Fruit fly (Drosophila melanogaster): Measurements from ENCODE around the gene CG18764.

The CG18764 gene

dm6 chr3R:11669017-11669953, 42.6 kb downstream of the CG18764 start:
- TF ChIP-seq scrt (GFP tag; optimal IDR thresholded peaks at IDR 0.05), result no peak
- 0 out of 2 replicates have a peak, but pooled peaks have one; percentile 15 for TF ChIP-seq CG13287 (GFP tag; IDR thresholded peaks at IDR 0.05; ENCODE audit: partially characterized antibody)
- TF ChIP-seq Jarid2 (GFP tag; optimal IDR thresholded peaks at IDR 0.05), result peak; percentile 55
- peak; percentile 13 for TF ChIP-seq Fer1 (GFP tag; optimal IDR thresholded peaks at IDR 0.05)
- TF ChIP-seq CG10543 (GFP tag; optimal IDR thresholded peaks at IDR 0.05), result peak; percentile 23
- TF ChIP-seq al (GFP tag; IDR thresholded peaks at IDR 0.05), result no peak
- TF ChIP-seq cwo (GFP tag; optimal IDR thresholded peaks at IDR 0.05), result peak; percentile 6
- TF ChIP-seq CG11504 (tag; optimal IDR thresholded peaks at IDR 0.05), result peak; percentile 99
- no peak for TF ChIP-seq fru (optimal IDR thresholded peaks at IDR 0.05)
- TF ChIP-seq zen (tag; optimal IDR thresholded peaks at IDR 0.05), result no peak
- TF ChIP-seq CG13296 (GFP tag; optimal IDR thresholded peaks at IDR 0.05), result peak; percentile 0
- no peak for TF ChIP-seq emc (GFP tag; optimal IDR thresholded peaks at IDR 0.05)
- no peak for TF ChIP-seq seq (GFP tag; IDR thresholded peaks at IDR 0.05)
- no peak for TF ChIP-seq fd64A (GFP tag; optimal IDR thresholded peaks at IDR 0.05)
- TF ChIP-seq CG12104 (GFP tag; optimal IDR thresholded peaks at IDR 0.05), result no peak
- no peak for TF ChIP-seq CG1792 (GFP tag; optimal IDR thresholded peaks at IDR 0.05)
- no peak for TF ChIP-seq repo (GFP tag; optimal IDR thresholded peaks at IDR 0.05)
- TF ChIP-seq exex (tag; optimal IDR thresholded peaks at IDR 0.05), result peak; percentile 6
- no peak for TF ChIP-seq cas (GFP tag; IDR thresholded peaks at IDR 0.05)
- TF ChIP-seq cg (GFP tag; optimal IDR thresholded peaks at IDR 0.05), result peak; percentile 6
- no peak for TF ChIP-seq knrl (GFP tag; IDR thresholded peaks at IDR 0.05; ENCODE audit: partially characterized antibody)
- no peak for TF ChIP-seq MESR4 (GFP tag; optimal IDR thresholded peaks at IDR 0.05)
- no peak for TF ChIP-seq tna (GFP tag; IDR thresholded peaks at IDR 0.05; ENCODE audit: partially characterized antibody)
- TF ChIP-seq HLH54F (GFP tag; optimal IDR thresholded peaks at IDR 0.05), result no peak
- no peak for TF ChIP-seq CG11456 (GFP tag; IDR thresholded peaks at IDR 0.05)
- TF ChIP-seq CG5180 (GFP tag; optimal IDR thresholded peaks at IDR 0.05), result peak; percentile 77
- TF ChIP-seq Mes4 (GFP tag; optimal IDR thresholded peaks at IDR 0.05), result no peak
- no peak for TF ChIP-seq tx (GFP tag; optimal IDR thresholded peaks at IDR 0.05)
- no peak for TF ChIP-seq CG4404 (GFP tag; IDR thresholded peaks at IDR 0.05)
- no peak for TF ChIP-seq CG13123 (GFP tag; optimal IDR thresholded peaks at IDR 0.05)
- TF ChIP-seq Mrtf (GFP tag; IDR thresholded peaks at IDR 0.05), result no peak
- TF ChIP-seq ac (GFP tag; optimal IDR thresholded peaks at IDR 0.05), result no peak
- TF ChIP-seq HmgZ (tag; optimal IDR thresholded peaks at IDR 0.05), result peak; percentile 14
- TF ChIP-seq chn (GFP tag; optimal IDR thresholded peaks at IDR 0.05), result no peak
- no peak for TF ChIP-seq Ssrp (tag; optimal IDR thresholded peaks at IDR 0.05)
- no peak for TF ChIP-seq Dfd (GFP tag; optimal IDR thresholded peaks at IDR 0.05)
- TF ChIP-seq CG3995 (GFP tag; optimal IDR thresholded peaks at IDR 0.05), result peak; percentile 88
- no peak for TF ChIP-seq D19B (GFP tag; optimal IDR thresholded peaks at IDR 0.05)
- no peak for TF ChIP-seq pita (GFP tag; optimal IDR thresholded peaks at IDR 0.05)
- no peak for TF ChIP-seq Six4 (GFP tag; optimal IDR thresholded peaks at IDR 0.05)
- no peak for TF ChIP-seq CG4730 (GFP tag; IDR thresholded peaks at IDR 0.05)
- no peak for TF ChIP-seq mam (GFP tag; optimal IDR thresholded peaks at IDR 0.05)
- TF ChIP-seq tap (tag; optimal IDR thresholded peaks at IDR 0.05), result no peak
- no peak for TF ChIP-seq kah (GFP tag; optimal IDR thresholded peaks at IDR 0.05)
- peak; percentile 71 for TF ChIP-seq CG6175 (GFP tag; IDR thresholded peaks at IDR 0.05)
- no peak for TF ChIP-seq Elba2 (GFP tag; optimal IDR thresholded peaks at IDR 0.05)
- TF ChIP-seq CG10959 (GFP tag; IDR thresholded peaks at IDR 0.05), result no peak
- peak; percentile 6 for TF ChIP-seq lab (GFP tag; optimal IDR thresholded peaks at IDR 0.05)
- TF ChIP-seq Eip74EF (GFP tag; optimal IDR thresholded peaks at IDR 0.05), result no peak
